Worm (Caenorhabditis elegans) whole organism, L3 larva: ENCODE measurements around the gene nhr-249.
A peak's percentile ranks its signal among the peaks of the same experiment; 100 is the strongest.

Experiments used
- ZK546.5 ChIP-seq: sonication (generic microtip); optimal IDR thresholded peaks from 2 replicates; lab custom pipeline; 2017; ENCODE audit warnings: missing biosample characterization, missing genetic modification characterization
- aly-2 ChIP-seq: fragments of 150-350 bp; optimal IDR thresholded peaks from 2 replicates; lab custom pipeline; 2014; ENCODE audit warnings: missing biosample characterization, missing genetic modification characterization
- ceh-28 ChIP-seq: fragments of 150-350 bp; optimal IDR thresholded peaks from 2 replicates; lab custom pipeline; 2014; ENCODE audit warnings: missing biosample characterization, missing genetic modification reagents, missing genetic modification characterization
- ceh-9 ChIP-seq: sonication (generic microtip); optimal IDR thresholded peaks from 2 replicates; lab custom pipeline; 2018; ENCODE audit warnings: missing biosample characterization, missing genetic modification characterization
- elt-1 ChIP-seq: fragments of 150-350 bp; optimal IDR thresholded peaks from 2 replicates; lab custom pipeline; 2014; ENCODE audit warnings: missing biosample characterization, missing genetic modification characterization
- elt-2 ChIP-seq: sonication (generic microtip); optimal IDR thresholded peaks from 2 replicates; lab custom pipeline; 2016; ENCODE audit warnings: missing genetic modification reagents, mild to moderate bottlenecking, missing genetic modification characterization, missing compliant biosample characterization
- elt-3 ChIP-seq, 3 experiments: fragments of 150-350 bp in 1 of 3; sonication (generic microtip) in 2 of 3; optimal IDR thresholded peaks; 2 replicates in 2 of 3; 4 replicates in 1 of 3; lab custom pipeline; 2014 to 2017; ENCODE audit warnings: missing biosample characterization in 3 of 3, missing genetic modification characterization in 3 of 3
- eor-1 ChIP-seq, 2 experiments: fragments of 150-350 bp; optimal IDR thresholded peaks; 2 replicates each; lab custom pipeline; 2014 to 2018; ENCODE audit warnings: missing biosample characterization in 2 of 2, missing genetic modification characterization in 2 of 2
- fkh-10 ChIP-seq: sonication (generic microtip); optimal IDR thresholded peaks from 2 replicates; lab custom pipeline; 2017; ENCODE audit warnings: missing biosample characterization, missing genetic modification reagents, missing genetic modification characterization
- fkh-2 ChIP-seq: fragments of 150-350 bp; optimal IDR thresholded peaks from 2 replicates; lab custom pipeline; 2014; ENCODE audit warnings: missing biosample characterization, missing genetic modification reagents, missing genetic modification characterization
- hmg-11 ChIP-seq: sonication (generic microtip); optimal IDR thresholded peaks from 2 replicates; lab custom pipeline; 2016; ENCODE audit warnings: missing genetic modification characterization, missing compliant biosample characterization
- lin-15B ChIP-seq: fragments of 150-350 bp; optimal IDR thresholded peaks from 2 replicates; lab custom pipeline; 2014; ENCODE audit warnings: missing biosample characterization, missing genetic modification characterization
- lin-39 ChIP-seq: fragments of 150-350 bp; optimal IDR thresholded peaks from 2 replicates; lab custom pipeline; 2018; ENCODE audit warnings: missing biosample characterization, missing genetic modification reagents, missing genetic modification characterization
- mdl-1 ChIP-seq: fragments of 150-350 bp; optimal IDR thresholded peaks from 2 replicates; lab custom pipeline; 2014; ENCODE audit warnings: missing biosample characterization, missing genetic modification characterization
- nfya-1 ChIP-seq: sonication (generic microtip); optimal IDR thresholded peaks from 2 replicates; lab custom pipeline; 2017; ENCODE audit warnings: missing genetic modification characterization, mild to moderate bottlenecking, missing compliant biosample characterization, antibody characterized with exemption, moderate library complexity; ENCODE audit not compliant: insufficient read depth
- nhr-23 ChIP-seq: fragments of 150-350 bp; optimal IDR thresholded peaks from 2 replicates; lab custom pipeline; 2014; ENCODE audit warnings: missing biosample characterization, missing genetic modification reagents, missing genetic modification characterization
- nhr-237 ChIP-seq: fragments of 150-350 bp; optimal IDR thresholded peaks from 2 replicates; lab custom pipeline; 2014; ENCODE audit warnings: missing biosample characterization, missing genetic modification characterization
- nhr-43 ChIP-seq: sonication (generic microtip); optimal IDR thresholded peaks from 2 replicates; lab custom pipeline; 2016; ENCODE audit warnings: mild to moderate bottlenecking, missing genetic modification characterization, missing compliant biosample characterization; ENCODE audit not compliant: poor library complexity, severe bottlenecking
- nhr-67 ChIP-seq: fragments of 150-350 bp; optimal IDR thresholded peaks from 2 replicates; lab custom pipeline; 2014; ENCODE audit warnings: missing biosample characterization, missing genetic modification characterization
- nhr-76 ChIP-seq: fragments of 150-350 bp; sonication (generic microtip); optimal IDR thresholded peaks from 5 replicates; lab custom pipeline; 2014; ENCODE audit warnings: missing biosample characterization, missing genetic modification characterization
- nhr-77 ChIP-seq: fragments of 150-350 bp; optimal IDR thresholded peaks from 2 replicates; lab custom pipeline; 2014; ENCODE audit warnings: missing biosample characterization, missing genetic modification characterization
- pha-4 ChIP-seq: fragments of 150-350 bp; optimal IDR thresholded peaks from 2 replicates; lab custom pipeline; 2014; ENCODE audit warnings: missing biosample characterization, missing genetic modification reagents, missing genetic modification characterization
- pqm-1 ChIP-seq: fragments of 150-350 bp; optimal IDR thresholded peaks from 2 replicates; lab custom pipeline; 2017; ENCODE audit warnings: missing biosample characterization, missing genetic modification characterization, inconsistent platforms
- skn-1 ChIP-seq: fragments of 150-350 bp; optimal IDR thresholded peaks from 2 replicates; lab custom pipeline; 2014; ENCODE audit warnings: missing biosample characterization, missing genetic modification characterization
- tbx-2 ChIP-seq: sonication (generic microtip); optimal IDR thresholded peaks from 2 replicates; lab custom pipeline; 2016; ENCODE audit warnings: mild to moderate bottlenecking, missing genetic modification characterization, missing compliant biosample characterization
- unc-39 ChIP-seq: sonication (generic microtip); optimal IDR thresholded peaks from 4 replicates; lab custom pipeline; 2017; ENCODE audit warnings: missing biosample characterization, missing genetic modification characterization
- unc-62 ChIP-seq: fragments of 150-350 bp; sonication (generic microtip); optimal IDR thresholded peaks from 4 replicates; lab custom pipeline; 2014; ENCODE audit warnings: missing biosample characterization, missing genetic modification reagents, missing genetic modification characterization
- zag-1 ChIP-seq: fragments of 150-350 bp; optimal IDR thresholded peaks from 2 replicates; lab custom pipeline; 2014; ENCODE audit warnings: missing biosample characterization, missing genetic modification characterization
- ztf-11 ChIP-seq: fragments of 150-350 bp; optimal IDR thresholded peaks from 2 replicates; lab custom pipeline; 2014; ENCODE audit warnings: missing biosample characterization, missing genetic modification characterization
- ztf-4 ChIP-seq: fragments of 150-350 bp; optimal IDR thresholded peaks from 2 replicates; lab custom pipeline; 2014; ENCODE audit warnings: missing biosample characterization, missing genetic modification characterization

The nhr-249 gene

DNA sequence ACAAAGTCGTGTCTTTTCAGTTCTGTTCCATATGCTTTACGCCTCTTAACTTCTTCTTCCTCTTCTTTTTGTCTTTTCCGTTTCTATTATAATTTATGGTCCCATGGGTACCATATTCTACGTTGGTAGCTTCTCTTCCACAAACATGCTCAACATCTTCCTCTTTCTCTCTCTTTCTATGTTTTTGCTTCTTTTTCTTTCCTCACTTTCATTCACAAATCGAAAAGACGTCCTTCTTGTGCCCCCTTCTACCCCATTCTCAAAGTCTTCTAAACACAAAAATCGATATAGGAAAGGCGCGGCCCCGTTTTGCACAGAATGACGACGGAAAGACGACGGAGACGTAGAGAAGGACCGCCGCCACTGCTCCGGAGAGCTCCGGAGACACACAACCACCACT lies 13.6 kb downstream of the nhr-249 start:
- TF ChIP-seq elt-3 (tag; optimal IDR thresholded peaks at IDR 0.05; lab: Kevin White, UChicago) (no peak), nhr-76 (tag; lab: Kevin White, UChicago) (no peak), lin-39 (peak; percentile 50), unc-39 (no peak), skn-1 (no peak), nhr-23 (tag; lab: Kevin White, UChicago) (no peak), fkh-10 (no peak), zag-1 (tag; lab: Kevin White, UChicago) (no peak), ceh-28 (peak; percentile 2), ztf-4 (tag; lab: Kevin White, UChicago) (no peak), nhr-77 (tag; lab: Kevin White, UChicago) (no peak), pqm-1 (tag; lab: Kevin White, UChicago) (no peak), ZK546.5 (tag; lab: Kevin White, UChicago) (no peak), elt-1 (tag; lab: Kevin White, UChicago) (peak; percentile 35), nfya-1 (tag; lab: Kevin White, UChicago) (peak; percentile 62), hmg-11 (no peak), elt-2 (no peak), eor-1 (tag; optimal IDR thresholded peaks at IDR 0.05; lab: Kevin White, UChicago) (no peak), mdl-1 (tag; lab: Kevin White, UChicago) (no peak)

DNA sequence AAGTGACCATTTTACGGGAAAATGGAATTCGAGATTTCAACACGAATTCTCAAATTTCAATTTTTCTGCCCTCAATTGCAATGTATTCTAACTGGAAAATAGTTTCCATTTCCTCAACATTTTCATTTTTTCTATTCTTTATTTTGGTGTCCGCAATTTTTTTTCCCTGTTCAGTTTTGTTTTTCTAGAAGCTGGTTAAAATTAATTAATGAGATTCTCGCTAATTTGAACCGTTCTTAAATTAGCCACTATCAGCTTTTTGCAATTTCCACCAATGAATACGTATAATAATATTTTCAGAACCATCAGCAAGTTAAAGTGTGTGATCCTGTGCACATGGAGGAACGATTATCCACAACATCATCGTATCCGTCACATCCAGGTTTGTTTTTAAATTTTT lies 15.0 kb downstream of the nhr-249 start, which contains the start of gene jnk-1:
Gene jnk-1 (plus strand): TSS at position 301 of the 400 bp plus-strand sequence.
- TF ChIP-seq fkh-2 (no peak), nhr-67 (tag; lab: Kevin White, UChicago) (no peak), ztf-11 (tag; lab: Kevin White, UChicago) (no peak)

ce11 chrIV:6956668-6957067 lies 15.7 kb downstream of the nhr-249 start:
- peak; percentile 78 for TF ChIP-seq nfya-1 (tag; lab: Kevin White, UChicago)
- no peak for TF ChIP-seq unc-39
- TF ChIP-seq fkh-10 = peak; percentile 92
- no peak for TF ChIP-seq ceh-9 (tag; lab: Kevin White, UChicago)
- TF ChIP-seq aly-2 = no peak

ce11 chrIV:6954682-6955081 lies 17.6 kb downstream of the nhr-249 start:
- TF ChIP-seq nhr-77 (tag; lab: Kevin White, UChicago) = no peak
- peak; percentile 90 for TF ChIP-seq fkh-10
- peak; percentile 13 for TF ChIP-seq lin-15B (tag; lab: Kevin White, UChicago)
- TF ChIP-seq nfya-1 (tag; lab: Kevin White, UChicago) = peak; percentile 23

- TF ChIP-seq pha-4 (tag; lab: Kevin White, UChicago) = no peak
These were observed 21.1 kb downstream of the nhr-249 start for ce11 chrIV:6951259-6951658.

DNA sequence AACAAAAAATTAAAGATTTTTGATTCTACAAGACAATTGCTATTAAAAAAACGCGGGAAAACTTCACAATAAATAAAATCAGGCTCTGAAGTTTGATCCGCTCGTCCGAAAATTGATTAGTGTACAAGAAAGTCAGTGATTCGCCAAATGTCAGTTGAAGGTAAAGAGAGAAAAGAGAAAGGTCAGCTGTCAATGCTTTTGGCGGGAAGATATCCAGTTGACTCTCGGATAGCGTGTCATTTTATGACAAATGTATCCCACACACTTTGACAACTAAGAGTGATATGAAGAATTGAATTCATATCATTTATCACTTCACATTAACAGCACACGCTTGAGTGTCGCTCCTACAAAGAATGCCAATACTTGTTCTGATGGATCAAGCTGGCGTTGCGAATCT lies 25.5 kb downstream of the nhr-249 start:
- TF ChIP-seq ceh-9 (tag; lab: Kevin White, UChicago) (no peak), aly-2 (no peak), unc-39 (no peak), lin-39 (peak; percentile 7), nhr-23 (tag; lab: Kevin White, UChicago) (no peak), unc-62 (no peak), nhr-43 (tag; lab: Kevin White, UChicago) (no peak), elt-2 (no peak), nhr-77 (tag; lab: Kevin White, UChicago) (no peak), fkh-2 (no peak), nhr-237 (tag; lab: Kevin White, UChicago) (no peak), nfya-1 (tag; lab: Kevin White, UChicago) (peak; percentile 22), tbx-2 (tag; lab: Kevin White, UChicago) (no peak), ztf-4 (tag; lab: Kevin White, UChicago) (no peak)
- TF ChIP-seq, all 47 proteins: peak for 2

- TF ChIP-seq fkh-10 (peak; percentile 62), eor-1 (tag; optimal IDR thresholded peaks at IDR 0.05; lab: Kevin White, UChicago) (no peak)
These were observed 31.2 kb downstream of the nhr-249 start for ce11 chrIV:6941101-6941500.
